Worm (Caenorhabditis elegans): ENCODE data around the gene idhb-1.
A peak's percentile ranks its signal among the peaks of the same experiment; 100 is the strongest.

Gene idhb-1

DNA sequence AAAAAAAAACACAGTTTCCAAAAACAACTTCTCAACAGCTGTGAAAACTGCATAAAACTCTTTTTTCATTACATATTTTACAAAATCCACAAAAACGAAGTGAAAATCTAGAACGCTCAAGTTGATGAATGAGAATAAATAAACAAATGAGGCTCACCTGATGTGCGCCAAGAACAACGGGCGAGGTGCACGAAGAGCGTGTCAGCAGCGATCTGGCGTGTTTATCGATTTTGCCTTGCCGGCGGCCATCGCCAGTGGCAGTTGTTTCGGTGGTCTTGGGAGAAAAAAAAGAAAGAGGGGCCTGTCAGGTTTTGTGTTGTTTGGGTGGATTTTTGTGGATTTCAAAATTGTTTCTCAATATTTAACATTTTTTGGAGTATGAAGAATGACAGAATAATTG, at the start of gene idhb-1:
Gene idhb-1, minus strand, starts transcription at position 214 of the 400 bp plus-strand sequence.
- no peak for TF ChIP-seq ceh-19 (GFP tag; optimal IDR thresholded peaks at IDR 0.05)
- peak; percentile 54 for TF ChIP-seq sdc-2 (tag; optimal IDR thresholded peaks at IDR 0.05)
- TF ChIP-seq pax-1 (tag; optimal IDR thresholded peaks at IDR 0.05): no peak
- TF ChIP-seq ceh-48 (tag; optimal IDR thresholded peaks at IDR 0.05): peak; percentile 83
- TF ChIP-seq hlh-30 (tag; optimal IDR thresholded peaks at IDR 0.05; ENCODE audit: insufficient read depth): peak; percentile 37
- peak; percentile 67 for TF ChIP-seq nfya-1 (tag; optimal IDR thresholded peaks at IDR 0.05)
- no peak for TF ChIP-seq odd-2 (tag; optimal IDR thresholded peaks at IDR 0.05)
- TF ChIP-seq tbx-7 (tag; optimal IDR thresholded peaks at IDR 0.05): no peak
- TF ChIP-seq Y22D7AL.16 (tag; optimal IDR thresholded peaks at IDR 0.05): no peak
- TF ChIP-seq ref-2 (tag; optimal IDR thresholded peaks at IDR 0.05): no peak
- peak; percentile 39 for TF ChIP-seq ceh-34 (tag; optimal IDR thresholded peaks at IDR 0.05)
- peak; percentile 46 for TF ChIP-seq ceh-18 (tag; optimal IDR thresholded peaks at IDR 0.05)
- peak; percentile 39 for TF ChIP-seq dve-1 (tag; optimal IDR thresholded peaks at IDR 0.05)
- no peak for TF ChIP-seq lim-6 (tag; optimal IDR thresholded peaks at IDR 0.05)
- no peak for TF ChIP-seq elt-4 (tag; optimal IDR thresholded peaks at IDR 0.05)
- TF ChIP-seq tbx-2 (tag; optimal IDR thresholded peaks at IDR 0.05): peak; percentile 54
- TF ChIP-seq pag-3 (tag; optimal IDR thresholded peaks at IDR 0.05; ENCODE audit: borderline replicate concordance): no peak
- peak; percentile 50 for TF ChIP-seq ceh-31 (tag; optimal IDR thresholded peaks at IDR 0.05)

DNA sequence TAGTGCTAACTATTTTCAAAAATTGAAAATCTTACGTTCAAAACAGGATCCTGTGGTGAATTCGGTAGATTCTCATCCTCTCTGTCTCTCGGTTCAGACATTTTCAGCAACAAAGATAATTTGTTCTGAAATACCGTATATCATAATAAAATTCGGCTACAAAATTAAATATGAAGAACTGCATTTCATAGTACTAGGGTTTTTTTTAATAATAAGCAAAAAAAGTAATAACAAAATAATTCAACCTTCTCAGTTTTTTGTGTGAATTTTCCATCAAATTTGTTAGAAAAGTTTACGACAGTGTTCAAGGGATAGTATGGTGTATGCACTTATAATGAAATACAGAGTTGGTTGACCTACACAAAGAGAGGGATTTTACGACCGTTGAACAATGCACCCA, 49.3 kb upstream of the idhb-1 start, which contains the start of gene K06G5.3:
Gene K06G5.3, minus strand, starts transcription at position 101 of the 400 bp plus-strand sequence.
- no peak for TF ChIP-seq ceh-31 (tag; optimal IDR thresholded peaks at IDR 0.05)
- no peak for TF ChIP-seq K09A11.1 (tag; optimal IDR thresholded peaks at IDR 0.05; ENCODE audit: insufficient read depth)
- no peak for TF ChIP-seq unc-55 (GFP tag; optimal IDR thresholded peaks at IDR 0.05)
- no peak for TF ChIP-seq npax-4 (tag; optimal IDR thresholded peaks at IDR 0.05)
- TF ChIP-seq pqm-1 (tag; optimal IDR thresholded peaks at IDR 0.05): no peak
- no peak for TF ChIP-seq eyg-1 (tag; optimal IDR thresholded peaks at IDR 0.05)
- TF ChIP-seq ceh-48 (tag; optimal IDR thresholded peaks at IDR 0.05): no peak
- TF ChIP-seq hlh-6 (tag; optimal IDR thresholded peaks at IDR 0.05): no peak
- TF ChIP-seq C08G9.2 (tag; optimal IDR thresholded peaks at IDR 0.05): no peak
- no peak for TF ChIP-seq pros-1 (tag; optimal IDR thresholded peaks at IDR 0.05)
- no peak for TF ChIP-seq ceh-9 (tag; optimal IDR thresholded peaks at IDR 0.05)
- no peak for TF ChIP-seq pax-1 (tag; optimal IDR thresholded peaks at IDR 0.05)
- no peak for TF ChIP-seq pag-3 (tag; optimal IDR thresholded peaks at IDR 0.05; ENCODE audit: borderline replicate concordance)
- no peak for TF ChIP-seq mec-3 (tag; optimal IDR thresholded peaks at IDR 0.05; ENCODE audit: borderline replicate concordance)
- TF ChIP-seq K02D7.2 (tag; optimal IDR thresholded peaks at IDR 0.05): no peak
- no peak for TF ChIP-seq ceh-6 (GFP tag; optimal IDR thresholded peaks at IDR 0.05)

DNA sequence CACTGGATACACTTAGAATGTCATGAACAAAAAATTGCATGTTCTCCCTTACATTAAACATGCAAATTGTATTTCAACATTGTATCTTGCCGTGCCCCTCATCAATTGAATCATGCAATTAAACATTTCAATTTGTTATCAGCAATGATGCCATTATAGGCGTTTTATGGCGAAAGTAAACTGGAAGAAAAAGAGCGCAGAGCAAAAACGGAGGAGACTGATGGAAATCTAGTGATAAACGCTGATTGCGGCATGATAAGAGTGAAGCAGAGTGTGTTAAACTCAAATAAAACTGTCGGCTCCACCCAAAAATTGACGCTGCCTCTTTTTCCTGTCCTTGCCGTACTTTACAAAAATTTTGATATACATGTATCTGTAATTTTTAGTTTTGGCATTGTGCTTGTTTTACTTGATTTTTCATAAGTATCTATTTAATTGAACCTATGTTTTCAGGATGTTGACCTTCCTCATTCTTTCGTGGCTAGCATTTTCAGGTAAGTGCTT, 40.7 kb upstream of the idhb-1 start, which contains the start of gene K06G5.1:
Gene K06G5.1, plus strand, starts transcription at position 454 of the 504 bp plus-strand sequence.
- TF ChIP-seq elt-2 (tag; optimal IDR thresholded peaks at IDR 0.05): peak; percentile 85
- no peak for TF ChIP-seq pat-9 (tag; optimal IDR thresholded peaks at IDR 0.05)
- TF ChIP-seq ttx-3 (tag; optimal IDR thresholded peaks at IDR 0.05): no peak
- TF ChIP-seq ztf-16 (tag; optimal IDR thresholded peaks at IDR 0.05): no peak
- TF ChIP-seq fkh-10 (GFP tag; optimal IDR thresholded peaks at IDR 0.05): no peak
- TF ChIP-seq unc-3 (GFP tag; conservative IDR thresholded peaks at IDR 0.05): no peak
- TF ChIP-seq unc-3 (tag; optimal IDR thresholded peaks at IDR 0.05): no peak
- TF ChIP-seq pax-1 (tag; optimal IDR thresholded peaks at IDR 0.05): no peak

DNA sequence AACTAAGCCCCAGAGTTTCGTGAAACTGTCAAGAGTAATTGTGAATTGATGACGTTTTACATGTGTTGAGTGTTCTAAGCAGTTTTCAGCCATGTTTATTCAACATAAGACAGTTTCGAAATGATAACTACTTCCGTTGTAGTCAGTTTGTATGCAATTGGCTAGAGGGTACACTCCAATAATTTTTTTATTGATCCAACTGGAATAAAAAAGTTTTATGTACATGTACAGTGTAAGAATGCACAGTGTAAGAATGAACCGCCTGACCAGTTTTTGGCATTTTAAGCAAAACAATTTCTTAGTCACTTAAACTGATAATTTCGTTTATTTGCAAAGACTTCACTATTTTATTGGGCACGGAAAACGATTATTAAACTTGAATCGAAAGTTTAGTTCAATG, 39.5 kb upstream of the idhb-1 start:
- TF ChIP-seq pat-9 (tag; optimal IDR thresholded peaks at IDR 0.05) (no peak), ama-1 (optimal IDR thresholded peaks at IDR 0.05) (no peak), sdc-2 (tag; optimal IDR thresholded peaks at IDR 0.05) (no peak), dmd-4 (tag; optimal IDR thresholded peaks at IDR 0.05; ENCODE audit: borderline replicate concordance) (no peak), zip-5 (tag; optimal IDR thresholded peaks at IDR 0.05) (no peak), hlh-30 (tag; optimal IDR thresholded peaks at IDR 0.05; ENCODE audit: insufficient read depth) (no peak), sox-4 (tag; optimal IDR thresholded peaks at IDR 0.05) (no peak), unc-42 (tag; optimal IDR thresholded peaks at IDR 0.05) (no peak), hlh-15 (tag; optimal IDR thresholded peaks at IDR 0.05) (no peak), nfya-1 (tag; optimal IDR thresholded peaks at IDR 0.05) (no peak), syd-9 (tag; optimal IDR thresholded peaks at IDR 0.05) (no peak), fkh-10 (GFP tag; optimal IDR thresholded peaks at IDR 0.05) (no peak)

Measured in whole organism, late embryonic.